Fruit fly (Drosophila melanogaster): Measurements from ENCODE around the gene Zyx.

DNA sequence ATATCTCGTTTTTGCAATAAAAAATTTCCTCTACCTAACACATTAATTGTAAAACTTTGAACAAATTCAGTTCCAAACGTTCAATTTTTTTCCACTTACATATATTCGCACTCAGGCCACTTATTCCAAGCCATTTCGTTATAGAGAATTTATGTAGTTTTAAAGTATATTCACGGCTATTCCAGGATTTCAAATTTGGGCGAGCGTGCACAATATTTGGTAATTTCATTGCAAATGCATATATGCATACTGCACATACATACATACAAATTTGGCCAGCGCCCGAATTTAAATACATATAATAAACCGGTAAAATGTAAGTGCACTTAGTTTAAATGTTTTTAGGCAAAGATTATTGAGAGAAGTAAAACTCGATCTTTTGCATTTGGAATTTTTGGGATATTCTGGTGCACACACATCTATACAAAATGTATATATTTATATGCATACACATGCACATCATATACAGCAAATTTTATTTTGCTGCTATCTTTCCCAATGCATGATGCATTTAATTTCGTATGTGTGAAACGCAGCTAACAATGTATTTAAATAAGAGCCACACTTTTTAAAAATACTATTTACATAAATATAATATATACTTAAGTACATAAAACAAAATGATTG, 38.6 kb downstream of the Zyx start:
- TF ChIP-seq br (GFP tag; optimal IDR thresholded peaks at IDR 0.05): no peak
- no peak for TF ChIP-seq woc (GFP tag; optimal IDR thresholded peaks at IDR 0.05)
- TF ChIP-seq HLH106 (tag; optimal IDR thresholded peaks at IDR 0.05): no peak
- TF ChIP-seq Jra (GFP tag; optimal IDR thresholded peaks at IDR 0.05): no peak
- no peak for TF ChIP-seq h (GFP tag; optimal IDR thresholded peaks at IDR 0.05)
- TF ChIP-seq sage (GFP tag; optimal IDR thresholded peaks at IDR 0.05): no peak
- TF ChIP-seq Abd-B (GFP tag; optimal IDR thresholded peaks at IDR 0.05): no peak
- no peak for TF ChIP-seq Hr83 (GFP tag; optimal IDR thresholded peaks at IDR 0.05; ENCODE audit: poor library complexity, severe bottlenecking)
- TF ChIP-seq psq (GFP tag; optimal IDR thresholded peaks at IDR 0.05): no peak
- no peak for TF ChIP-seq lola (GFP tag; optimal IDR thresholded peaks at IDR 0.05)
- TF ChIP-seq Vsx2 (GFP tag; optimal IDR thresholded peaks at IDR 0.05; ENCODE audit: partially characterized antibody): no peak
- TF ChIP-seq Myc (optimal IDR thresholded peaks at IDR 0.05): no peak
- TF ChIP-seq Dfd (GFP tag; optimal IDR thresholded peaks at IDR 0.05): no peak
- no peak for TF ChIP-seq fru (GFP tag; optimal IDR thresholded peaks at IDR 0.05)
